Worm (Caenorhabditis elegans): ENCODE results near the gene zmp-6.

- peak; percentile 13 for TF ChIP-seq ama-1 (optimal IDR thresholded peaks at IDR 0.05)
- TF ChIP-seq peb-1 (tag; optimal IDR thresholded peaks at IDR 0.05) = no peak
- no peak for TF ChIP-seq unc-62 (GFP tag; optimal IDR thresholded peaks at IDR 0.05)
- TF ChIP-seq ceh-16 (tag; optimal IDR thresholded peaks at IDR 0.05) = no peak
- peak in 1 of 2 experiments; percentile 32 for TF ChIP-seq mdl-1 (tag; optimal IDR thresholded peaks at IDR 0.05)
- TF ChIP-seq aly-2 (tag; optimal IDR thresholded peaks at IDR 0.05) = no peak
- TF ChIP-seq lin-11 (tag; optimal IDR thresholded peaks at IDR 0.05) = no peak
- no peak for TF ChIP-seq alr-1 (tag; optimal IDR thresholded peaks at IDR 0.05)
- TF ChIP-seq unc-39 (tag; optimal IDR thresholded peaks at IDR 0.05) = no peak
- TF ChIP-seq skn-1 (tag; optimal IDR thresholded peaks at IDR 0.05) = no peak
- TF ChIP-seq snpc-4 (tag; optimal IDR thresholded peaks at IDR 0.05) = no peak
Measured at ce11 chrIII:7272828-7273227, 25.2 kb upstream of the zmp-6 start.
